Worm (Caenorhabditis elegans): ENCODE data around the gene nspg-1.

Gene nspg-1

ce11 chrV:12867997-12868396 is at the start of gene nspg-1:
nspg-1 (minus strand) TSS chrV:12868097.
- no peak for TF ChIP-seq scrt-1 (GFP tag; IDR thresholded peaks at IDR 0.05)
- no peak for TF ChIP-seq flt-1 (GFP tag; IDR thresholded peaks at IDR 0.05)
- no peak for TF ChIP-seq tra-4 (tag; optimal IDR thresholded peaks at IDR 0.05)
- no peak for TF ChIP-seq tbx-11 (GFP tag; IDR thresholded peaks at IDR 0.05)
- TF ChIP-seq aly-1 (tag; optimal IDR thresholded peaks at IDR 0.05): no peak
- TF ChIP-seq hmbx-1 (tag; optimal IDR thresholded peaks at IDR 0.05): no peak
- TF ChIP-seq F13C5.2 (tag; optimal IDR thresholded peaks at IDR 0.05): no peak
- no peak for TF ChIP-seq sea-1 (GFP tag; conservative IDR thresholded peaks at IDR 0.05)
- no peak for TF ChIP-seq ceh-36 (tag; optimal IDR thresholded peaks at IDR 0.05)
- TF ChIP-seq ets-7 (tag; optimal IDR thresholded peaks at IDR 0.05): no peak
- TF ChIP-seq hmg-4 (GFP tag; optimal IDR thresholded peaks at IDR 0.05): no peak
- TF ChIP-seq hnd-1 (tag; optimal IDR thresholded peaks at IDR 0.05): no peak
- no peak for TF ChIP-seq ama-1 (optimal IDR thresholded peaks at IDR 0.05)

- TF ChIP-seq ets-7 (tag; optimal IDR thresholded peaks at IDR 0.05): no peak
- TF ChIP-seq hmbx-1 (tag; optimal IDR thresholded peaks at IDR 0.05): no peak
- TF ChIP-seq ceh-13 (GFP tag; optimal IDR thresholded peaks at IDR 0.05): no peak
- TF ChIP-seq pes-1 (GFP tag; IDR thresholded peaks at IDR 0.05): no peak
- TF ChIP-seq scrt-1 (GFP tag; IDR thresholded peaks at IDR 0.05): no peak
- TF ChIP-seq sea-1 (GFP tag; conservative IDR thresholded peaks at IDR 0.05): no peak
- TF ChIP-seq hnd-1 (tag; optimal IDR thresholded peaks at IDR 0.05): no peak
- TF ChIP-seq tbx-11 (GFP tag; IDR thresholded peaks at IDR 0.05): no peak
- no peak for TF ChIP-seq ceh-36 (tag; optimal IDR thresholded peaks at IDR 0.05)
These were observed 41.8 kb upstream of the nspg-1 start, which contains the start of gene nid-1 for ce11 chrV:12909544-12910157. nid-1 (plus strand) TSS chrV:12910107.

ce11 chrV:12908614-12909013 is 40.7 kb upstream of the nspg-1 start:
- no peak for TF ChIP-seq hmbx-1 (tag; optimal IDR thresholded peaks at IDR 0.05)
- TF ChIP-seq hmg-4 (GFP tag; optimal IDR thresholded peaks at IDR 0.05): peak; percentile 8

- TF ChIP-seq tbx-11 (GFP tag; IDR thresholded peaks at IDR 0.05) (no peak), hmg-4 (GFP tag; optimal IDR thresholded peaks at IDR 0.05) (no peak), tra-4 (tag; optimal IDR thresholded peaks at IDR 0.05) (no peak), scrt-1 (GFP tag; IDR thresholded peaks at IDR 0.05) (no peak), flt-1 (GFP tag; IDR thresholded peaks at IDR 0.05) (no peak), ceh-13 (GFP tag; optimal IDR thresholded peaks at IDR 0.05) (no peak), ama-1 (optimal IDR thresholded peaks at IDR 0.05) (no peak), pes-1 (GFP tag; IDR thresholded peaks at IDR 0.05) (no peak), B0310.2 (tag; optimal IDR thresholded peaks at IDR 0.05) (no peak), ets-7 (tag; optimal IDR thresholded peaks at IDR 0.05) (no peak), hmbx-1 (tag; optimal IDR thresholded peaks at IDR 0.05) (no peak), aly-1 (tag; optimal IDR thresholded peaks at IDR 0.05) (no peak)
These were observed 39.5 kb upstream of the nspg-1 start for ce11 chrV:12907436-12907835.

ce11 chrV:12906732-12907131 is 38.8 kb upstream of the nspg-1 start, which contains the start of gene ttr-29:
ttr-29 (minus strand) TSS chrV:12906832.
- no peak for TF ChIP-seq ceh-36 (tag; optimal IDR thresholded peaks at IDR 0.05)
- TF ChIP-seq flt-1 (GFP tag; IDR thresholded peaks at IDR 0.05): no peak
- TF ChIP-seq tra-4 (tag; optimal IDR thresholded peaks at IDR 0.05): no peak
- no peak for TF ChIP-seq ama-1 (optimal IDR thresholded peaks at IDR 0.05)
- TF ChIP-seq pes-1 (GFP tag; IDR thresholded peaks at IDR 0.05): no peak

- no peak for TF ChIP-seq pes-1 (GFP tag; IDR thresholded peaks at IDR 0.05)
- TF ChIP-seq aly-1 (tag; optimal IDR thresholded peaks at IDR 0.05): no peak
- no peak for TF ChIP-seq scrt-1 (GFP tag; IDR thresholded peaks at IDR 0.05)
- TF ChIP-seq tbx-37 (GFP tag; conservative IDR thresholded peaks at IDR 0.05): no peak
- no peak for TF ChIP-seq F13C5.2 (tag; optimal IDR thresholded peaks at IDR 0.05)
These were observed 37.2 kb upstream of the nspg-1 start, which contains the start of gene ttr-28 for ce11 chrV:12905074-12905473. ttr-28 (minus strand) TSS chrV:12905174.

- TF ChIP-seq tra-4 (tag; optimal IDR thresholded peaks at IDR 0.05) (no peak), ets-7 (tag; optimal IDR thresholded peaks at IDR 0.05) (no peak), B0310.2 (tag; optimal IDR thresholded peaks at IDR 0.05) (no peak), aly-1 (tag; optimal IDR thresholded peaks at IDR 0.05) (no peak), hmg-4 (GFP tag; optimal IDR thresholded peaks at IDR 0.05) (no peak), ama-1 (optimal IDR thresholded peaks at IDR 0.05) (no peak), pes-1 (GFP tag; IDR thresholded peaks at IDR 0.05) (no peak), scrt-1 (GFP tag; IDR thresholded peaks at IDR 0.05) (no peak), F13C5.2 (tag; optimal IDR thresholded peaks at IDR 0.05) (no peak)
These were observed 36.2 kb upstream of the nspg-1 start, which contains the start of gene ttr-27 for ce11 chrV:12904054-12904453. ttr-27 (minus strand) TSS chrV:12904098.

ce11 chrV:12901301-12901700 is 33.4 kb upstream of the nspg-1 start:
- no peak for TF ChIP-seq hmbx-1 (tag; optimal IDR thresholded peaks at IDR 0.05)
- no peak for TF ChIP-seq tbx-37 (GFP tag; conservative IDR thresholded peaks at IDR 0.05)
- no peak for TF ChIP-seq sea-1 (GFP tag; conservative IDR thresholded peaks at IDR 0.05)
- TF ChIP-seq tbx-11 (GFP tag; IDR thresholded peaks at IDR 0.05): no peak
- TF ChIP-seq hmg-4 (GFP tag; optimal IDR thresholded peaks at IDR 0.05): no peak
- TF ChIP-seq hnd-1 (tag; optimal IDR thresholded peaks at IDR 0.05): no peak
- no peak for TF ChIP-seq ets-7 (tag; optimal IDR thresholded peaks at IDR 0.05)
- no peak for TF ChIP-seq pes-1 (GFP tag; IDR thresholded peaks at IDR 0.05)
- no peak for TF ChIP-seq flt-1 (GFP tag; IDR thresholded peaks at IDR 0.05)
- no peak for TF ChIP-seq B0310.2 (tag; optimal IDR thresholded peaks at IDR 0.05)
- no peak for TF ChIP-seq tra-4 (tag; optimal IDR thresholded peaks at IDR 0.05)
- no peak for TF ChIP-seq ama-1 (optimal IDR thresholded peaks at IDR 0.05)
- TF ChIP-seq ceh-36 (tag; optimal IDR thresholded peaks at IDR 0.05): no peak
- TF ChIP-seq F13C5.2 (tag; optimal IDR thresholded peaks at IDR 0.05): no peak
- TF ChIP-seq ceh-13 (GFP tag; optimal IDR thresholded peaks at IDR 0.05): no peak
- no peak for TF ChIP-seq aly-1 (tag; optimal IDR thresholded peaks at IDR 0.05)
- no peak for TF ChIP-seq scrt-1 (GFP tag; IDR thresholded peaks at IDR 0.05)
